Fruit fly (Drosophila melanogaster) whole organism, prepupa: Measurements from ENCODE around the gene ex.

Experiments used
- Blimp-1 ChIP-seq: fragments of 200-800 bp; sonication (Bioruptor generic); optimal IDR thresholded peaks from 3 replicates; lab custom pipeline; 2017; ENCODE audit warnings: missing biosample characterization, missing genetic modification characterization, mild to moderate bottlenecking, moderate library complexity, missing genetic modification reagents
- CG10631 ChIP-seq: fragments of 200-800 bp; sonication (Bioruptor generic); optimal IDR thresholded peaks from 2 replicates; lab custom pipeline; 2016; ENCODE audit warnings: missing biosample characterization, missing genetic modification characterization
- CG10669 ChIP-seq: fragments of 200-800 bp; sonication (Bioruptor generic); optimal IDR thresholded peaks from 3 replicates; lab custom pipeline; 2018; ENCODE audit warnings: missing biosample characterization, mild to moderate bottlenecking, missing genetic modification characterization, moderate library complexity
- CG11294 ChIP-seq: fragments of 200-800 bp; sonication (Bioruptor generic); IDR thresholded peaks from 2 replicates; pipeline ENCODE4 v1.3.6; 2022; ENCODE audit warnings: missing biosample characterization, missing genetic modification characterization
- CG11762 ChIP-seq: fragments of 200-800 bp; sonication (Bioruptor generic); optimal IDR thresholded peaks from 3 replicates; lab custom pipeline; 2016; ENCODE audit warnings: missing biosample characterization, missing genetic modification characterization; ENCODE audit not compliant: insufficient read depth
- CG11902 ChIP-seq: fragments of 200-800 bp; sonication (Bioruptor generic); optimal IDR thresholded peaks from 3 replicates; lab custom pipeline; 2016; ENCODE audit warnings: missing biosample characterization, missing genetic modification characterization
- CG15336 ChIP-seq: fragments of 200-800 bp; sonication (Bioruptor generic); IDR thresholded peaks from 2 replicates; pipeline ENCODE4 v1.3.6; 2022; ENCODE audit warnings: missing biosample characterization, missing genetic modification characterization
- CG1621 ChIP-seq: fragments of 200-800 bp; sonication (Bioruptor generic); optimal IDR thresholded peaks from 3 replicates; lab custom pipeline; 2018; ENCODE audit warnings: missing biosample characterization, mild to moderate bottlenecking, missing genetic modification characterization
- CG3032 ChIP-seq: fragments of 200-800 bp; optimal IDR thresholded peaks from 2 replicates; lab custom pipeline; 2019; ENCODE audit warnings: missing biosample characterization, mild to moderate bottlenecking, missing genetic modification characterization, moderate library complexity
- CG31627 ChIP-seq: fragments of 200-800 bp; sonication (Bioruptor generic); optimal IDR thresholded peaks from 3 replicates; lab custom pipeline; 2016; ENCODE audit warnings: missing biosample characterization, missing genetic modification characterization
- CG34406 ChIP-seq: fragments of 200-800 bp; sonication (Bioruptor generic); optimal IDR thresholded peaks from 3 replicates; lab custom pipeline; 2016; ENCODE audit warnings: missing biosample characterization, missing genetic modification characterization
- CG3919 ChIP-seq: fragments of 200-800 bp; sonication (Bioruptor generic); optimal IDR thresholded peaks from 3 replicates; lab custom pipeline; 2016; ENCODE audit warnings: missing biosample characterization, missing genetic modification characterization
- CG6276 ChIP-seq: fragments of 200-800 bp; sonication (Bioruptor generic); optimal IDR thresholded peaks from 2 replicates; lab custom pipeline; 2017; ENCODE audit warnings: missing biosample characterization, mild to moderate bottlenecking, missing genetic modification characterization
- CG6792 ChIP-seq: fragments of 200-800 bp; sonication (Bioruptor generic); optimal IDR thresholded peaks from 3 replicates; lab custom pipeline; 2016; ENCODE audit warnings: missing biosample characterization, missing genetic modification characterization
- CG6808 ChIP-seq: fragments of 200-800 bp; sonication (Bioruptor generic); optimal IDR thresholded peaks from 3 replicates; lab custom pipeline; 2017; ENCODE audit warnings: missing biosample characterization, missing genetic modification characterization, mild to moderate bottlenecking, moderate library complexity, missing genetic modification reagents
- CG6854 ChIP-seq: fragments of 200-800 bp; sonication (Bioruptor generic); optimal IDR thresholded peaks from 2 replicates; lab custom pipeline; 2017; ENCODE audit warnings: missing biosample characterization, mild to moderate bottlenecking, missing genetic modification characterization
- CG8119 ChIP-seq: fragments of 200-800 bp; sonication (Bioruptor generic); IDR thresholded peaks from 3 replicates; pipeline ENCODE4 v1.3.6; 2022; ENCODE audit warnings: missing biosample characterization, missing genetic modification characterization
- CG8319 ChIP-seq: fragments of 200-800 bp; sonication (Bioruptor generic); optimal IDR thresholded peaks from 3 replicates; lab custom pipeline; 2016; ENCODE audit warnings: missing biosample characterization, missing genetic modification characterization
- CG8632 ChIP-seq: fragments of 200-800 bp; sonication (Bioruptor generic); optimal IDR thresholded peaks from 3 replicates; lab custom pipeline; 2016; ENCODE audit warnings: missing biosample characterization, missing genetic modification characterization
- CG9139 ChIP-seq: fragments of 200-800 bp; sonication (Bioruptor generic); optimal IDR thresholded peaks from 3 replicates; lab custom pipeline; 2017; ENCODE audit warnings: missing biosample characterization, mild to moderate bottlenecking, missing genetic modification characterization
- Eip75B ChIP-seq: fragments of 200-800 bp; sonication (Bioruptor generic); optimal IDR thresholded peaks from 3 replicates; lab custom pipeline; 2016; ENCODE audit warnings: missing biosample characterization, missing genetic modification characterization
- Eip78C ChIP-seq: fragments of 200-800 bp; sonication (Bioruptor generic); peaks from one replicate; lab custom pipeline; 2016; ENCODE audit warnings: missing biosample characterization, missing genetic modification characterization
- Eip93F ChIP-seq: fragments of 200-800 bp; sonication (Bioruptor generic); optimal IDR thresholded peaks from 2 replicates; lab custom pipeline; 2016; ENCODE audit warnings: missing biosample characterization, mild to moderate bottlenecking, missing genetic modification characterization
- Ets21C ChIP-seq: fragments of 200-800 bp; sonication (Bioruptor generic); optimal IDR thresholded peaks from 3 replicates; lab custom pipeline; 2016; ENCODE audit warnings: missing biosample characterization, missing genetic modification characterization
- Ets96B ChIP-seq: fragments of 200-800 bp; optimal IDR thresholded peaks from 2 replicates; lab custom pipeline; 2019; ENCODE audit warnings: missing biosample characterization, mild to moderate bottlenecking, missing genetic modification characterization, moderate library complexity
- Gug ChIP-seq: fragments of 200-800 bp; sonication (Bioruptor generic); IDR thresholded peaks from 2 replicates; pipeline ENCODE4 v1.3.6; 2022; ENCODE audit warnings: missing biosample characterization, missing genetic modification characterization
- Hr38 ChIP-seq: sonication (Bioruptor generic); optimal IDR thresholded peaks from 2 replicates; lab custom pipeline; 2016; ENCODE audit warnings: missing biosample characterization, missing genetic modification characterization
- Hr39 ChIP-seq: fragments of 200-800 bp; sonication (Bioruptor generic); optimal IDR thresholded peaks from 2 replicates; lab custom pipeline; 2016; ENCODE audit warnings: missing biosample characterization, missing genetic modification characterization
- Hr4 ChIP-seq: fragments of 200-800 bp; sonication (Bioruptor generic); optimal IDR thresholded peaks from 3 replicates; lab custom pipeline; 2016; ENCODE audit warnings: missing biosample characterization, missing genetic modification characterization
- Lpt ChIP-seq: fragments of 200-800 bp; sonication (Bioruptor generic); optimal IDR thresholded peaks from 3 replicates; lab custom pipeline; 2016; ENCODE audit warnings: missing biosample characterization, missing genetic modification characterization
- Met ChIP-seq: fragments of 200-800 bp; sonication (Bioruptor generic); optimal IDR thresholded peaks from 3 replicates; lab custom pipeline; 2016; ENCODE audit warnings: missing biosample characterization, missing genetic modification characterization
- OdsH ChIP-seq: fragments of 200-800 bp; sonication (Bioruptor generic); optimal IDR thresholded peaks from 3 replicates; lab custom pipeline; 2016; ENCODE audit warnings: missing biosample characterization, missing genetic modification characterization
- Smox ChIP-seq: fragments of 200-800 bp; sonication (Bioruptor generic); optimal IDR thresholded peaks from 3 replicates; lab custom pipeline; 2016; ENCODE audit warnings: missing biosample characterization, missing genetic modification characterization
- Sox102F ChIP-seq: fragments of 200-800 bp; sonication (Bioruptor generic); optimal IDR thresholded peaks from 2 replicates; lab custom pipeline; 2016; ENCODE audit warnings: missing biosample characterization, mild to moderate bottlenecking, missing genetic modification characterization
- Sox14 ChIP-seq: fragments of 200-800 bp; sonication (Bioruptor generic); optimal IDR thresholded peaks from 3 replicates; lab custom pipeline; 2016; ENCODE audit warnings: missing biosample characterization, missing genetic modification characterization
- Sox15 ChIP-seq: fragments of 200-800 bp; sonication (Bioruptor generic); optimal IDR thresholded peaks from 3 replicates; lab custom pipeline; 2016; ENCODE audit warnings: missing biosample characterization, missing genetic modification characterization
- achi ChIP-seq: fragments of 200-800 bp; sonication (Bioruptor generic); optimal IDR thresholded peaks from 3 replicates; lab custom pipeline; 2016; ENCODE audit warnings: missing biosample characterization, missing genetic modification characterization
- acj6 ChIP-seq: fragments of 200-800 bp; sonication (Bioruptor generic); optimal IDR thresholded peaks from 3 replicates; lab custom pipeline; 2016; ENCODE audit warnings: missing biosample characterization, missing genetic modification characterization
- cyc ChIP-seq: fragments of 200-800 bp; sonication (Bioruptor generic); optimal IDR thresholded peaks from 3 replicates; lab custom pipeline; 2016; ENCODE audit warnings: missing biosample characterization, missing genetic modification characterization
- dsx ChIP-seq: fragments of 200-800 bp; optimal IDR thresholded peaks from 3 replicates; lab custom pipeline; 2019; ENCODE audit warnings: missing biosample characterization, mild to moderate bottlenecking, missing genetic modification characterization, moderate library complexity; ENCODE audit not compliant: poor library complexity, severe bottlenecking
- eg ChIP-seq: fragments of 200-800 bp; sonication (Bioruptor generic); IDR thresholded peaks from 3 replicates; pipeline ENCODE4 v1.3.6; 2022; ENCODE audit warnings: missing biosample characterization, missing genetic modification characterization
- esn ChIP-seq: fragments of 200-800 bp; sonication (Bioruptor generic); optimal IDR thresholded peaks from 2 replicates; lab custom pipeline; 2016; ENCODE audit warnings: missing biosample characterization, mild to moderate bottlenecking, missing genetic modification characterization, moderate library complexity
- fd59A ChIP-seq: fragments of 200-800 bp; sonication (Bioruptor generic); optimal IDR thresholded peaks from 2 replicates; lab custom pipeline; 2017; ENCODE audit warnings: missing biosample characterization, mild to moderate bottlenecking, missing genetic modification characterization, missing genetic modification reagents
- fkh ChIP-seq: fragments of 200-800 bp; sonication (Bioruptor generic); optimal IDR thresholded peaks from 3 replicates; lab custom pipeline; 2017; ENCODE audit warnings: missing biosample characterization, mild to moderate bottlenecking, missing genetic modification characterization, moderate library complexity
- net ChIP-seq: fragments of 200-800 bp; sonication (Bioruptor generic); optimal IDR thresholded peaks from 3 replicates; lab custom pipeline; 2016; ENCODE audit warnings: missing biosample characterization, missing genetic modification characterization
- salr ChIP-seq, 2 experiments: fragments of 200-800 bp; sonication (Bioruptor generic); optimal IDR thresholded peaks; 3 replicates each; lab custom pipeline; 2016 to 2018; ENCODE audit warnings: missing biosample characterization in 2 of 2, missing genetic modification characterization in 2 of 2, mild to moderate bottlenecking in 1 of 2
- spab ChIP-seq: fragments of 200-800 bp; sonication (Bioruptor generic); optimal IDR thresholded peaks from 2 replicates; lab custom pipeline; 2017; ENCODE audit warnings: missing biosample characterization, mild to moderate bottlenecking, missing genetic modification characterization, missing genetic modification reagents
- ss ChIP-seq, 2 experiments: fragments of 200-800 bp; sonication (Bioruptor generic); optimal IDR thresholded peaks; 2 replicates in 1 of 2; 3 replicates in 1 of 2; lab custom pipeline; 2017 to 2018; ENCODE audit warnings: mild to moderate bottlenecking in 2 of 2, missing biosample characterization in 2 of 2, missing genetic modification characterization in 2 of 2, moderate library complexity in 1 of 2
- svp ChIP-seq: fragments of 200-800 bp; sonication (Bioruptor generic); peaks from one replicate; lab custom pipeline; 2016; ENCODE audit warnings: missing biosample characterization, missing genetic modification characterization
- topi ChIP-seq: fragments of 200-800 bp; sonication (Bioruptor generic); optimal IDR thresholded peaks from 3 replicates; lab custom pipeline; 2016; ENCODE audit warnings: missing biosample characterization, missing genetic modification characterization
- vri ChIP-seq: fragments of 200-800 bp; sonication (Bioruptor generic); optimal IDR thresholded peaks from 3 replicates; lab custom pipeline; 2016; ENCODE audit warnings: missing biosample characterization, mild to moderate bottlenecking, missing genetic modification characterization

Gene ex

DNA sequence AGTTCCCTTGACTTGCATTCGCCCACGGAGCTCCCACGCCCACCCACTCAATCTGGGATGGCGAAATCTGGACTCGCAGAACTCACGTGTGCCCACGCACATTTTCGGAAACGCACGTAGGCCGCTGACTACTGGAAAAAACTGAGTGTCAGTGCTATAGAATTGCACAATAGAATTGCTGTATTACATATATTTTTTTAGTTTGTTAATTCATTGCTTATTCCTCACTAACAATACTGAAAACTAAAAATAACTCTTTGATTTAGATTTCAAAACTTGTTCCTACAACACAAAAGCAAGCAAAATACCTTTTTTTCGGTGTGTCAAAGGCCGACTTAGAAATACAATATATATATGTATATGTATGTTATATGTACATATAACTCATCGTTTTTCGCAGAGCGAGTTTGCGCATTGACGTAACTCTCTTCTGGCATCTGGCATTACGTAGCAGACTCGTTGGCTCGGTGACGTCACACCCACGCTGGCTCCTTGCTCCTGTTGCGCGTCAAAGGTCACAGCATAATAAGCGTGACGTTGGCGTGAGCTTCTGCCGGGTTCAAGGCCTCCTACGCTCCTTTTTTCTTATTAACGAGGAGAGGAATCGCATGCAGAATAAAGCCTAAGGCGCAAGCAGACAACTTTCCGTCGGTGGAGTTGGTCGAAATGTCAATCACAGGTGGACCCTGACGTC, 50.9 kb downstream of the ex start:
- TF ChIP-seq dsx (GFP tag; lab: Kevin White, UChicago) (peak; percentile 35), topi (GFP tag; lab: Kevin White, UChicago) (peak; percentile 43), CG10669 (GFP tag; lab: Kevin White, UChicago) (peak; percentile 55), CG11294 (no peak), net (no peak), CG6792 (GFP tag; lab: Kevin White, UChicago) (peak; percentile 16), Eip78C (GFP tag; lab: Kevin White, UChicago) (peak; percentile 78), Blimp-1 (GFP tag; lab: Kevin White, UChicago) (no peak), Sox102F (GFP tag; lab: Kevin White, UChicago) (peak; percentile 53), Lpt (GFP tag; lab: Kevin White, UChicago) (no peak), Gug (no peak), CG8632 (GFP tag; lab: Kevin White, UChicago) (peak; percentile 34), eg (no peak), CG11762 (peak; percentile 45), CG10631 (GFP tag; lab: Kevin White, UChicago) (peak; percentile 54), Smox (peak; percentile 46), CG34406 (GFP tag; lab: Kevin White, UChicago) (peak; percentile 48), CG8119 (GFP tag; lab: Robert Waterston, UW) (no peak), CG31627 (GFP tag; lab: Kevin White, UChicago) (peak; percentile 6), Sox15 (GFP tag; lab: Kevin White, UChicago) (peak; percentile 5), CG6808 (peak; percentile 28), CG3919 (GFP tag; lab: Kevin White, UChicago) (peak; percentile 54), Eip75B (GFP tag; lab: Kevin White, UChicago) (peak; percentile 10), acj6 (GFP tag; lab: Kevin White, UChicago) (peak; percentile 56), Sox14 (GFP tag; lab: Kevin White, UChicago) (no peak), svp (GFP tag; lab: Kevin White, UChicago) (no peak), salr (GFP tag; optimal IDR thresholded peaks at IDR 0.05; lab: Kevin White, UChicago) (peak in 1 of 2 experiments; percentile 27), Hr39 (GFP tag; lab: Kevin White, UChicago) (peak; percentile 28), fkh (no peak), CG8319 (no peak), spab (GFP tag; lab: Kevin White, UChicago) (peak; percentile 47), OdsH (GFP tag; lab: Kevin White, UChicago) (peak; percentile 51), CG3032 (tag; lab: Kevin White, UChicago) (peak; percentile 51), Eip93F (GFP tag; lab: Kevin White, UChicago) (no peak), ss (GFP tag; optimal IDR thresholded peaks at IDR 0.05; lab: Kevin White, UChicago) (no peak), CG11902 (no peak), Hr4 (GFP tag; lab: Kevin White, UChicago) (peak; percentile 75), Met (GFP tag; lab: Kevin White, UChicago) (peak; percentile 62), Ets96B (tag; lab: Kevin White, UChicago) (peak; percentile 69), CG9139 (GFP tag; lab: Kevin White, UChicago) (no peak), CG6276 (GFP tag; lab: Kevin White, UChicago) (peak; percentile 60), fd59A (peak; percentile 14), CG6854 (GFP tag; lab: Kevin White, UChicago) (no peak), CG15336 (GFP tag; lab: Robert Waterston, UW) (no peak), Hr38 (no peak), vri (GFP tag; lab: Kevin White, UChicago) (no peak), esn (GFP tag; lab: Kevin White, UChicago) (peak; percentile 44), achi (GFP tag; lab: Kevin White, UChicago) (peak; percentile 77), cyc (no peak), Ets21C (no peak), CG1621 (tag; lab: Kevin White, UChicago) (peak; percentile 38)
